Worm (Caenorhabditis elegans) whole organism, late embryonic: ENCODE results near the gene T23F6.2.

ENCODE experiments used
- F13H6.1 ChIP-seq: sonication (generic microtip); optimal IDR thresholded peaks from 2 replicates; lab custom pipeline; 2016; ENCODE audit warnings: missing genetic modification characterization, missing compliant biosample characterization
- K09A11.1 ChIP-seq: sonication (generic microtip); optimal IDR thresholded peaks from 2 replicates; lab custom pipeline; 2017; ENCODE audit warnings: antibody characterized with exemption, mild to moderate bottlenecking, missing genetic modification characterization, missing compliant biosample characterization; ENCODE audit not compliant: insufficient read depth
- T23F11.4 ChIP-seq: fragments of 200-800 bp; sonication (Bioruptor generic); optimal IDR thresholded peaks from 2 replicates; lab custom pipeline; 2018; ENCODE audit warnings: mild to moderate bottlenecking, missing genetic modification characterization, missing compliant biosample characterization
- Y22D7AL.16 ChIP-seq: sonication (generic microtip); optimal IDR thresholded peaks from 2 replicates; lab custom pipeline; 2016; ENCODE audit warnings: missing genetic modification characterization, missing compliant biosample characterization
- ahr-1 ChIP-seq: sonication (generic microtip); optimal IDR thresholded peaks from 2 replicates; lab custom pipeline; 2016; ENCODE audit warnings: missing genetic modification characterization, missing compliant biosample characterization
- ama-1 ChIP-seq: fragments of 150-350 bp; optimal IDR thresholded peaks from 2 replicates; lab custom pipeline; 2014
- ceh-14 ChIP-seq: sonication (generic microtip); optimal IDR thresholded peaks from 2 replicates; lab custom pipeline; 2016; ENCODE audit warnings: missing genotype, missing genetic modification characterization, missing compliant biosample characterization
- ceh-19 ChIP-seq: fragments of 200-800 bp; sonication (Bioruptor generic); optimal IDR thresholded peaks from 2 replicates; lab custom pipeline; 2018; ENCODE audit warnings: mild to moderate bottlenecking, missing genetic modification characterization, missing compliant biosample characterization
- ceh-2 ChIP-seq: sonication (generic microtip); optimal IDR thresholded peaks from 2 replicates; lab custom pipeline; 2016; ENCODE audit warnings: missing genotype, missing genetic modification characterization, missing compliant biosample characterization
- ceh-22 ChIP-seq: sonication (generic microtip); optimal IDR thresholded peaks from 2 replicates; lab custom pipeline; 2017; ENCODE audit warnings: missing biosample characterization, missing genetic modification characterization
- ceh-24 ChIP-seq: sonication (generic microtip); optimal IDR thresholded peaks from 2 replicates; lab custom pipeline; 2016; ENCODE audit warnings: mild to moderate bottlenecking, missing genetic modification characterization, missing compliant biosample characterization
- ceh-31 ChIP-seq: sonication (generic microtip); optimal IDR thresholded peaks from 2 replicates; lab custom pipeline; 2016; ENCODE audit warnings: missing genetic modification characterization, missing compliant biosample characterization
- ceh-34 ChIP-seq: sonication (generic microtip); optimal IDR thresholded peaks from 2 replicates; lab custom pipeline; 2016; ENCODE audit warnings: mild to moderate bottlenecking, missing genetic modification characterization, missing compliant biosample characterization
- ceh-48 ChIP-seq: sonication (generic microtip); optimal IDR thresholded peaks from 2 replicates; lab custom pipeline; 2016; ENCODE audit warnings: missing genetic modification characterization, inconsistent platforms, missing compliant biosample characterization
- elt-2 ChIP-seq: sonication (generic microtip); optimal IDR thresholded peaks from 2 replicates; lab custom pipeline; 2016; ENCODE audit warnings: missing genetic modification reagents, missing genetic modification characterization, missing compliant biosample characterization
- eyg-1 ChIP-seq: sonication (generic microtip); optimal IDR thresholded peaks from 2 replicates; lab custom pipeline; 2016; ENCODE audit warnings: missing genotype, missing genetic modification characterization, missing compliant biosample characterization
- fax-1 ChIP-seq: sonication (generic microtip); optimal IDR thresholded peaks from 2 replicates; lab custom pipeline; 2016; ENCODE audit warnings: missing genotype, missing genetic modification characterization, missing compliant biosample characterization
- fkh-10 ChIP-seq: fragments of 150-350 bp; optimal IDR thresholded peaks from 2 replicates; lab custom pipeline; 2014; ENCODE audit warnings: missing biosample characterization, missing genetic modification reagents, missing genetic modification characterization
- hlh-13 ChIP-seq: fragments of 200-800 bp; sonication (Bioruptor generic); optimal IDR thresholded peaks from 2 replicates; lab custom pipeline; 2018; ENCODE audit warnings: mild to moderate bottlenecking, missing genetic modification characterization, missing compliant biosample characterization
- hlh-30 ChIP-seq: sonication (generic microtip); optimal IDR thresholded peaks from 2 replicates; lab custom pipeline; 2017; ENCODE audit warnings: antibody characterized with exemption, missing genetic modification characterization, missing compliant biosample characterization; ENCODE audit not compliant: insufficient read depth
- hlh-8 ChIP-seq: sonication (generic microtip); optimal IDR thresholded peaks from 2 replicates; lab custom pipeline; 2016; ENCODE audit warnings: missing genotype, missing genetic modification characterization, missing compliant biosample characterization
- lim-6 ChIP-seq: sonication (generic microtip); optimal IDR thresholded peaks from 2 replicates; lab custom pipeline; 2016; ENCODE audit warnings: missing genetic modification characterization, missing compliant biosample characterization
- madf-2 ChIP-seq: sonication (generic microtip); optimal IDR thresholded peaks from 2 replicates; lab custom pipeline; 2017; ENCODE audit warnings: missing genetic modification characterization, missing compliant biosample characterization
- nhr-232 ChIP-seq: sonication (generic microtip); optimal IDR thresholded peaks from 2 replicates; lab custom pipeline; 2016; ENCODE audit warnings: missing genetic modification characterization, missing compliant biosample characterization
- npax-4 ChIP-seq: sonication (generic microtip); optimal IDR thresholded peaks from 2 replicates; lab custom pipeline; 2016; ENCODE audit warnings: missing genetic modification characterization, missing compliant biosample characterization
- odd-2 ChIP-seq: sonication (generic microtip); optimal IDR thresholded peaks from 2 replicates; lab custom pipeline; 2017; ENCODE audit warnings: antibody characterized with exemption, mild to moderate bottlenecking, missing genetic modification characterization, missing compliant biosample characterization
- pag-3 ChIP-seq: sonication (generic microtip); optimal IDR thresholded peaks from 2 replicates; lab custom pipeline; 2016; ENCODE audit warnings: missing compliant biosample characterization, missing genetic modification characterization, borderline replicate concordance
- pax-1 ChIP-seq: fragments of 150-350 bp; optimal IDR thresholded peaks from 2 replicates; lab custom pipeline; 2014; ENCODE audit warnings: missing biosample characterization, missing genetic modification characterization
- pha-4 ChIP-seq: fragments of 150-350 bp; optimal IDR thresholded peaks from 2 replicates; lab custom pipeline; 2018; ENCODE audit warnings: missing biosample characterization, missing genetic modification reagents, missing genetic modification characterization
- pros-1 ChIP-seq: fragments of 150-350 bp; optimal IDR thresholded peaks from 2 replicates; lab custom pipeline; 2014; ENCODE audit warnings: missing biosample characterization, missing genetic modification reagents, missing genetic modification characterization
- rnt-1 ChIP-seq: sonication (generic microtip); optimal IDR thresholded peaks from 2 replicates; lab custom pipeline; 2016; ENCODE audit warnings: missing genetic modification characterization, missing compliant biosample characterization
- sdc-2 ChIP-seq: sonication (generic microtip); optimal IDR thresholded peaks from 2 replicates; lab custom pipeline; 2016; ENCODE audit warnings: missing genotype, missing genetic modification characterization, missing compliant biosample characterization
- tbx-2 ChIP-seq: sonication (generic microtip); optimal IDR thresholded peaks from 2 replicates; lab custom pipeline; 2016; ENCODE audit warnings: missing genetic modification characterization, missing compliant biosample characterization
- tbx-7 ChIP-seq: sonication (generic microtip); optimal IDR thresholded peaks from 2 replicates; lab custom pipeline; 2016; ENCODE audit warnings: missing genotype, missing genetic modification characterization, missing compliant biosample characterization
- unc-3 ChIP-seq, 2 experiments: fragments of 200-800 bp in 1 of 2; sonication (Bioruptor generic) in 1 of 2; sonication (generic microtip) in 1 of 2; conservative IDR thresholded peaks in 1 of 2; optimal IDR thresholded peaks in 1 of 2; 2 replicates each; pipeline versions ENCODE4 v1.3.6 to Lab custom; 2016 to 2022; ENCODE audit warnings: missing compliant biosample characterization in 2 of 2, missing genetic modification characterization in 2 of 2, missing genetic modification reagents in 1 of 2
- unc-86 ChIP-seq: sonication (generic microtip); optimal IDR thresholded peaks from 2 replicates; lab custom pipeline; 2016; ENCODE audit warnings: missing genetic modification characterization, missing compliant biosample characterization
- ztf-16 ChIP-seq: sonication (generic microtip); optimal IDR thresholded peaks from 2 replicates; lab custom pipeline; 2017; ENCODE audit warnings: missing genetic modification characterization, missing compliant biosample characterization

Gene T23F6.2

ce11 chrIV:12724641-12725040 lies 3.5 kb downstream of the T23F6.2 start, which contains the start of the genes T23F6.3 and rbd-1 (continued):
- TF ChIP-seq Y22D7AL.16 (tag; lab: Kevin White, UChicago) (peak; percentile 7), unc-86 (tag; lab: Kevin White, UChicago) (peak; percentile 43), nhr-232 (no peak), ahr-1 (tag; lab: Kevin White, UChicago) (peak; percentile 29), T23F11.4 (GFP tag; lab: Kevin White, UChicago) (no peak), sdc-2 (no peak), npax-4 (no peak), ceh-34 (tag; lab: Kevin White, UChicago) (peak; percentile 77), rnt-1 (tag; lab: Kevin White, UChicago) (peak; percentile 72), pha-4 (no peak), unc-3 (GFP tag; conservative IDR thresholded peaks at IDR 0.05; lab: Robert Waterston, UW) (0 out of 2 replicates have a peak, but pooled peaks have one; percentile 12), unc-3 (tag; optimal IDR thresholded peaks at IDR 0.05; lab: Kevin White, UChicago) (peak; percentile 35), tbx-2 (tag; lab: Kevin White, UChicago) (peak; percentile 89), hlh-13 (GFP tag; lab: Kevin White, UChicago) (no peak), ceh-24 (tag; lab: Kevin White, UChicago) (no peak), ceh-31 (peak; percentile 97)

ce11 chrIV:12725228-12725627 lies 4.1 kb downstream of the T23F6.2 start:
- no peak for TF ChIP-seq F13H6.1 (tag; lab: Kevin White, UChicago)
- TF ChIP-seq npax-4: no peak
- no peak for TF ChIP-seq ceh-48 (tag; lab: Kevin White, UChicago)
- no peak for TF ChIP-seq ceh-22 (tag; lab: Kevin White, UChicago)
- TF ChIP-seq eyg-1 (tag; lab: Kevin White, UChicago): no peak
- TF ChIP-seq fkh-10: no peak
- TF ChIP-seq K09A11.1 (tag; lab: Kevin White, UChicago): no peak
- no peak for TF ChIP-seq ztf-16 (tag; lab: Kevin White, UChicago)
- TF ChIP-seq pax-1 (tag; lab: Kevin White, UChicago): no peak
- TF ChIP-seq hlh-8: no peak
- TF ChIP-seq pag-3 (tag; lab: Kevin White, UChicago): no peak
- TF ChIP-seq odd-2 (tag; lab: Kevin White, UChicago): no peak
- TF ChIP-seq fax-1 (tag; lab: Kevin White, UChicago): no peak
- no peak for TF ChIP-seq ceh-2 (tag; lab: Kevin White, UChicago)
- TF ChIP-seq lim-6 (tag; lab: Kevin White, UChicago): no peak
- TF ChIP-seq ceh-19 (GFP tag; lab: Kevin White, UChicago): no peak
- TF ChIP-seq hlh-30 (tag; lab: Kevin White, UChicago): no peak
- no peak for TF ChIP-seq elt-2 (tag; lab: Kevin White, UChicago)

DNA sequence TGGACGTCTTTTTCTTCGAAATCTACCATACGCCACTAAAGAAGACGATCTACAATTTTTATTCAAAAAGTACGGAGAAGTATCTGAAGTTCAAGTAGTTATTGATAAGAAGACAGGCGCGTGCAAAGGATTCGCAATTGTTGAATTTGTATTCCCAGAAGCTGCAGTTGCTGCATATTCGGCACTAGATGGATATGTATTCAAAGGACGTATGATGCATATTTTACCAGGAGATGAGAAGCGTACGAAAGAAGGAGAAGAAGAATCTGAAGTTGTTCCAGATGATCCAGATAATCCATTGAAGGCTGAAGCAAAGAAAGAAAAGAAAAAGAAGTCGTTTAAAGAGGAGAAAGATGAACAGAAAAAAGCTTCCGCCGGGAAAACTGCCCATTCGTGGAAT lies 4.8 kb downstream of the T23F6.2 start:
- no peak for TF ChIP-seq tbx-7
- TF ChIP-seq pros-1: no peak
- no peak for TF ChIP-seq npax-4
- TF ChIP-seq hlh-30 (tag; lab: Kevin White, UChicago): no peak
- TF ChIP-seq ceh-22 (tag; lab: Kevin White, UChicago): no peak
- TF ChIP-seq, all 69 proteins: peak for 0

DNA sequence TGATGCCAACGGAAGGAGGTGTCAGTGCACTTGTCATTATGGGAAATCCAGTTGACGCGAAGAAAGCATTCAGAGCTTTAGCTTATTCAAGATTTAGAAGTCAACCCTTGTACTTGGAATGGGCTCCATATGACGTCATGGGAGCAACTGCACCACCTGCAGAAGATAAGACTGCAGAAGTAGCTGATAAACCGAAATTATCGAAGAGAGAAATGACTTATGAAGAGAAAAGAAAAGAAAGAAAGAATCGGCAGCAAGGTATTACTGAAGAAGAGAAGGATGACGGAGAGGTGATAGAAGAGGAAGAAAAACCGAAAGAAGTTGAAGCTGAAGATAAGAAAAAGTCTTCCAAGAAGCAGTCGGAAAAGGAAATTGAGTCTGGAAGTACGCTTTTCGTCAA lies 7.0 kb downstream of the T23F6.2 start:
- peak; percentile 65 for TF ChIP-seq elt-2 (tag; lab: Kevin White, UChicago)
- TF ChIP-seq ama-1 (lab: Kevin White, UChicago): no peak

- TF ChIP-seq unc-3 (GFP tag; conservative IDR thresholded peaks at IDR 0.05; lab: Robert Waterston, UW) (no peak), unc-3 (tag; optimal IDR thresholded peaks at IDR 0.05; lab: Kevin White, UChicago) (no peak), Y22D7AL.16 (tag; lab: Kevin White, UChicago) (no peak), ceh-14 (tag; lab: Kevin White, UChicago) (no peak), hlh-8 (no peak), ceh-34 (tag; lab: Kevin White, UChicago) (no peak), ama-1 (lab: Kevin White, UChicago) (no peak), ceh-48 (tag; lab: Kevin White, UChicago) (no peak), madf-2 (tag; lab: Kevin White, UChicago) (no peak), tbx-7 (no peak), hlh-30 (tag; lab: Kevin White, UChicago) (no peak)
Observed at ce11 chrIV:12741438-12741837, 20.3 kb downstream of the T23F6.2 start, which contains the start of gene T23F6.5. Gene T23F6.5, minus strand, starts transcription at chrIV:12741538.
